Worm (Caenorhabditis elegans) whole organism, late embryonic: Measurements from ENCODE around the gene ace-4.
A peak's percentile ranks its signal among the peaks of the same experiment; 100 is the strongest.

Source experiments
- C08G9.2 ChIP-seq: sonication (generic microtip); optimal IDR thresholded peaks from 2 replicates; lab custom pipeline; 2016; ENCODE audit warnings: mild to moderate bottlenecking, missing genetic modification characterization, moderate library complexity, missing compliant biosample characterization
- C38D4.7 ChIP-seq: fragments of 200-800 bp; sonication (Bioruptor generic); optimal IDR thresholded peaks from 2 replicates; lab custom pipeline; 2018; ENCODE audit warnings: mild to moderate bottlenecking, missing genetic modification characterization, moderate library complexity, missing compliant biosample characterization
- F13H6.1 ChIP-seq: sonication (generic microtip); optimal IDR thresholded peaks from 2 replicates; lab custom pipeline; 2016; ENCODE audit warnings: missing genetic modification characterization, missing compliant biosample characterization
- K02D7.2 ChIP-seq: sonication (generic microtip); optimal IDR thresholded peaks from 2 replicates; lab custom pipeline; 2017; ENCODE audit warnings: mild to moderate bottlenecking, missing genetic modification characterization, missing compliant biosample characterization
- K09A11.1 ChIP-seq: sonication (generic microtip); optimal IDR thresholded peaks from 2 replicates; lab custom pipeline; 2017; ENCODE audit warnings: antibody characterized with exemption, mild to moderate bottlenecking, missing genetic modification characterization, missing compliant biosample characterization; ENCODE audit not compliant: insufficient read depth
- ahr-1 ChIP-seq: sonication (generic microtip); optimal IDR thresholded peaks from 2 replicates; lab custom pipeline; 2016; ENCODE audit warnings: missing genetic modification characterization, missing compliant biosample characterization
- ceh-14 ChIP-seq: sonication (generic microtip); optimal IDR thresholded peaks from 2 replicates; lab custom pipeline; 2016; ENCODE audit warnings: missing genotype, missing genetic modification characterization, missing compliant biosample characterization
- ceh-18 ChIP-seq: sonication (generic microtip); optimal IDR thresholded peaks from 2 replicates; lab custom pipeline; 2016; ENCODE audit warnings: missing genetic modification characterization, missing compliant biosample characterization
- ceh-30 ChIP-seq: fragments of 150-350 bp; optimal IDR thresholded peaks from 2 replicates; lab custom pipeline; 2014; ENCODE audit warnings: missing biosample characterization, missing genetic modification characterization
- ceh-31 ChIP-seq: sonication (generic microtip); optimal IDR thresholded peaks from 2 replicates; lab custom pipeline; 2016; ENCODE audit warnings: missing genetic modification characterization, missing compliant biosample characterization
- ceh-34 ChIP-seq: sonication (generic microtip); optimal IDR thresholded peaks from 2 replicates; lab custom pipeline; 2016; ENCODE audit warnings: mild to moderate bottlenecking, missing genetic modification characterization, missing compliant biosample characterization
- ceh-48 ChIP-seq: sonication (generic microtip); optimal IDR thresholded peaks from 2 replicates; lab custom pipeline; 2016; ENCODE audit warnings: missing genetic modification characterization, inconsistent platforms, missing compliant biosample characterization
- ceh-9 ChIP-seq: sonication (generic microtip); optimal IDR thresholded peaks from 2 replicates; lab custom pipeline; 2016; ENCODE audit warnings: mild to moderate bottlenecking, missing genetic modification characterization, inconsistent platforms, missing compliant biosample characterization
- dmd-4 ChIP-seq: sonication (generic microtip); optimal IDR thresholded peaks from 2 replicates; lab custom pipeline; 2016; ENCODE audit warnings: borderline replicate concordance, missing genetic modification characterization, missing compliant biosample characterization
- dve-1 ChIP-seq: sonication (generic microtip); optimal IDR thresholded peaks from 2 replicates; lab custom pipeline; 2017; ENCODE audit warnings: antibody characterized with exemption, mild to moderate bottlenecking, missing genetic modification characterization, missing compliant biosample characterization
- ets-4 ChIP-seq: sonication (generic microtip); optimal IDR thresholded peaks from 2 replicates; lab custom pipeline; 2016; ENCODE audit warnings: missing genetic modification characterization, missing compliant biosample characterization
- fax-1 ChIP-seq: sonication (generic microtip); optimal IDR thresholded peaks from 2 replicates; lab custom pipeline; 2016; ENCODE audit warnings: missing genotype, missing genetic modification characterization, missing compliant biosample characterization
- fkh-6 ChIP-seq: sonication (generic microtip); optimal IDR thresholded peaks from 2 replicates; lab custom pipeline; 2016; ENCODE audit warnings: missing genetic modification characterization, missing compliant biosample characterization
- hlh-13 ChIP-seq: fragments of 200-800 bp; sonication (Bioruptor generic); optimal IDR thresholded peaks from 2 replicates; lab custom pipeline; 2018; ENCODE audit warnings: mild to moderate bottlenecking, missing genetic modification characterization, missing compliant biosample characterization
- hlh-15 ChIP-seq: sonication (generic microtip); optimal IDR thresholded peaks from 2 replicates; lab custom pipeline; 2016; ENCODE audit warnings: missing genetic modification characterization, missing compliant biosample characterization
- lin-11 ChIP-seq: fragments of 200-800 bp; sonication (Bioruptor generic); optimal IDR thresholded peaks from 2 replicates; lab custom pipeline; 2018; ENCODE audit warnings: mild to moderate bottlenecking, missing genetic modification characterization, missing compliant biosample characterization
- nfya-1 ChIP-seq: sonication (generic microtip); optimal IDR thresholded peaks from 2 replicates; lab custom pipeline; 2017; ENCODE audit warnings: missing genetic modification characterization, mild to moderate bottlenecking, missing compliant biosample characterization, antibody characterized with exemption, moderate library complexity
- npax-4 ChIP-seq: sonication (generic microtip); optimal IDR thresholded peaks from 2 replicates; lab custom pipeline; 2016; ENCODE audit warnings: missing genetic modification characterization, missing compliant biosample characterization
- pat-9 ChIP-seq: fragments of 200-800 bp; sonication (Bioruptor generic); optimal IDR thresholded peaks from 2 replicates; lab custom pipeline; 2018; ENCODE audit warnings: mild to moderate bottlenecking, missing genetic modification characterization, moderate library complexity, missing compliant biosample characterization
- pax-1 ChIP-seq: fragments of 150-350 bp; optimal IDR thresholded peaks from 2 replicates; lab custom pipeline; 2014; ENCODE audit warnings: missing biosample characterization, missing genetic modification characterization
- pha-2 ChIP-seq: sonication (generic microtip); optimal IDR thresholded peaks from 2 replicates; lab custom pipeline; 2017; ENCODE audit warnings: mild to moderate bottlenecking, missing genetic modification characterization, missing compliant biosample characterization
- sdc-2 ChIP-seq: sonication (generic microtip); optimal IDR thresholded peaks from 2 replicates; lab custom pipeline; 2016; ENCODE audit warnings: missing genotype, missing genetic modification characterization, missing compliant biosample characterization
- syd-9 ChIP-seq: sonication (generic microtip); optimal IDR thresholded peaks from 2 replicates; lab custom pipeline; 2016; ENCODE audit warnings: mild to moderate bottlenecking, missing genetic modification characterization, moderate library complexity, missing compliant biosample characterization
- tbx-2 ChIP-seq: sonication (generic microtip); optimal IDR thresholded peaks from 2 replicates; lab custom pipeline; 2016; ENCODE audit warnings: missing genetic modification characterization, missing compliant biosample characterization
- tbx-7 ChIP-seq: sonication (generic microtip); optimal IDR thresholded peaks from 2 replicates; lab custom pipeline; 2016; ENCODE audit warnings: missing genotype, missing genetic modification characterization, missing compliant biosample characterization
- unc-42 ChIP-seq: sonication (generic microtip); optimal IDR thresholded peaks from 2 replicates; lab custom pipeline; 2016; ENCODE audit warnings: missing genotype, missing genetic modification characterization, missing compliant biosample characterization
- unc-86 ChIP-seq: sonication (generic microtip); optimal IDR thresholded peaks from 2 replicates; lab custom pipeline; 2016; ENCODE audit warnings: missing genetic modification characterization, missing compliant biosample characterization
- zip-5 ChIP-seq: sonication (generic microtip); optimal IDR thresholded peaks from 2 replicates; lab custom pipeline; 2016; ENCODE audit warnings: missing genetic modification characterization, missing compliant biosample characterization
- ztf-16 ChIP-seq: sonication (generic microtip); optimal IDR thresholded peaks from 2 replicates; lab custom pipeline; 2017; ENCODE audit warnings: missing genetic modification characterization, missing compliant biosample characterization

The ace-4 gene

ce11 chrII:14186937-14187336 is 10.9 kb upstream of the ace-4 start:
- TF ChIP-seq ceh-31 (tag; lab: Kevin White, UChicago): peak; percentile 32
- TF ChIP-seq dmd-4: no peak

DNA sequence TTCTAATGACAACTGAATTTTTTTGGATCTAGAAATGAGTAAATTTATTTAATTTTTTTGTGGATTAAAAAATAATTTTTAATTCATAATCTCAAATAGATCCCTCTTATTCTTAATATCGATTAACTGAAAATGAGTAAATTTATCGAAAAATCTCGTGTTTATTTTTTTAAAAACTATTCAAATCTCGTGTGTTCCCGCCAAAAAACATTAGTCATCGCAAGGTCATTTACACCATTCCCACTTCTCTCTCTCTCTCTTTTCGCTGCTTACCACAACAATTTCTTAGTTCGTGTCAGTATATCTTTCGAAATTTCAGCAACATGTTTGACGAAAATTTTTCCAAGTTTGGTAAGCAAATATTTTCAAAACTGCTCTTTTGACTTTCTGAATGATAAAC is 10.4 kb upstream of the ace-4 start:
- no peak for TF ChIP-seq ceh-14 (tag; lab: Kevin White, UChicago)
- no peak for TF ChIP-seq ceh-48 (tag; lab: Kevin White, UChicago)
- no peak for TF ChIP-seq fkh-6 (tag; lab: Kevin White, UChicago)
- TF ChIP-seq tbx-7 (tag; lab: Kevin White, UChicago): no peak
- TF ChIP-seq ceh-9 (tag; lab: Kevin White, UChicago): no peak
- TF ChIP-seq ahr-1 (tag; lab: Kevin White, UChicago): no peak
- TF ChIP-seq syd-9 (tag; lab: Kevin White, UChicago): no peak
- no peak for TF ChIP-seq pax-1
- no peak for TF ChIP-seq hlh-15 (tag; lab: Kevin White, UChicago)
- no peak for TF ChIP-seq zip-5
- TF ChIP-seq K09A11.1 (tag; lab: Kevin White, UChicago): no peak
- no peak for TF ChIP-seq sdc-2 (tag; lab: Kevin White, UChicago)
- TF ChIP-seq ceh-30 (tag; lab: Kevin White, UChicago): no peak

ce11 chrII:14195931-14196330 is 1.9 kb upstream of the ace-4 start:
- peak; percentile 8 for TF ChIP-seq unc-42 (tag; lab: Kevin White, UChicago)
- TF ChIP-seq pha-2 (tag; lab: Kevin White, UChicago): no peak
- peak; percentile 17 for TF ChIP-seq ceh-31 (tag; lab: Kevin White, UChicago)

DNA sequence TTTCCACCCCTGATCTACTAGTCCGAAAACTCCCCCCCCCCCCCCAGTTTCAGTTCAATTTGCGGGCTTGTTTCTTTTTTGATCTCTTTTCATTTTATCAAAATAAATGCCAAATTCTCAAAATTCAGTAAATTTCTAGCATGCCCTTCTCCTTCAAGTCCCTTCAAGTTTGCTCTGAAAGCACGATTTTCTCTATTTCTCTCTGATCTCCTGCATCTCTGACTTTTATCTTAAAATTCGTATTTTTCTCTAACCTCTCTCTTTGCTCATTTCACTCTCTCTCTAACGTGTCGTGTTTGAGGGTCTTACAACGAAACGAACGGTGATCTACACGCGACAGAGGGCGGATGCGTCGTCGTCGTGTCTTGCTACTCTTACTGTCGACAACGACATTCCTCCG is 7.5 kb downstream of the ace-4 start, which contains the start of gene ace-3:
Gene ace-3, plus strand, starts transcription at position 301 of the 400 bp plus-strand sequence.
- TF ChIP-seq C38D4.7 (GFP tag; lab: Kevin White, UChicago) (no peak), ceh-34 (tag; lab: Kevin White, UChicago) (no peak), ceh-18 (tag; lab: Kevin White, UChicago) (no peak), pax-1 (no peak), nfya-1 (no peak), C08G9.2 (tag; lab: Kevin White, UChicago) (no peak), F13H6.1 (tag; lab: Kevin White, UChicago) (no peak), pat-9 (tag; lab: Kevin White, UChicago) (no peak), lin-11 (tag; lab: Kevin White, UChicago) (no peak), unc-86 (tag; lab: Kevin White, UChicago) (no peak), ceh-31 (tag; lab: Kevin White, UChicago) (no peak), K09A11.1 (tag; lab: Kevin White, UChicago) (no peak)

ce11 chrII:14206211-14206610 is 8.4 kb downstream of the ace-4 start:
- TF ChIP-seq hlh-13 (GFP tag; lab: Kevin White, UChicago): no peak
- TF ChIP-seq ets-4 (tag; lab: Kevin White, UChicago): no peak
- no peak for TF ChIP-seq tbx-2 (tag; lab: Kevin White, UChicago)
- TF ChIP-seq dve-1 (tag; lab: Kevin White, UChicago): peak; percentile 82
- TF ChIP-seq K02D7.2: no peak
- no peak for TF ChIP-seq ztf-16
- TF ChIP-seq npax-4 (tag; lab: Kevin White, UChicago): no peak

- TF ChIP-seq pat-9 (tag; lab: Kevin White, UChicago): no peak
- TF ChIP-seq npax-4 (tag; lab: Kevin White, UChicago): no peak
- no peak for TF ChIP-seq ahr-1 (tag; lab: Kevin White, UChicago)
- no peak for TF ChIP-seq fax-1 (tag; lab: Kevin White, UChicago)
- no peak for TF ChIP-seq tbx-2 (tag; lab: Kevin White, UChicago)
- no peak for TF ChIP-seq K09A11.1 (tag; lab: Kevin White, UChicago)
Observed at ce11 chrII:14211118-14211517, 13.3 kb downstream of the ace-4 start, which contains the start of gene hot-7. Gene hot-7 (plus strand): TSS chrII:14211418.
